Worm (Caenorhabditis elegans) whole organism, L4 larva: ENCODE data around the gene ZK632.10.
A peak's percentile ranks its signal among the peaks of the same experiment; 100 is the strongest.

Experiments
- D1046.2 ChIP-seq: fragments of 200-800 bp; sonication (Bioruptor generic); IDR thresholded peaks from 2 replicates; pipeline ENCODE4 v1.3.6; 2022; ENCODE audit warnings: missing genetic modification characterization, missing compliant biosample characterization
- F44E2.7 ChIP-seq: fragments of 200-800 bp; sonication (Bioruptor generic); IDR thresholded peaks from 2 replicates; pipeline ENCODE4 v2.1.2; 2022; ENCODE audit warnings: missing genetic modification characterization, missing compliant biosample characterization
- R02D3.7 ChIP-seq: fragments of 150-350 bp; sonication (generic microtip); optimal IDR thresholded peaks from 3 replicates; lab custom pipeline; 2014; ENCODE audit warnings: missing biosample characterization, missing genetic modification characterization
- T26A8.4 ChIP-seq: fragments of 200-800 bp; sonication (Bioruptor generic); IDR thresholded peaks from 2 replicates; pipeline ENCODE4 v1.3.6; 2022; ENCODE audit warnings: missing genetic modification characterization, missing compliant biosample characterization
- Y105C5A.15 ChIP-seq: fragments of 200-800 bp; sonication (Bioruptor generic); IDR thresholded peaks from 2 replicates; pipeline ENCODE4 v1.3.6; 2022; ENCODE audit warnings: missing genetic modification characterization, missing compliant biosample characterization
- Y75B8A.6 ChIP-seq: fragments of 200-800 bp; sonication (Bioruptor generic); IDR thresholded peaks from 2 replicates; pipeline ENCODE4 v1.3.6; 2022; ENCODE audit warnings: missing genetic modification reagents, missing genetic modification characterization, missing compliant biosample characterization
- ZK337.2 ChIP-seq: fragments of 200-800 bp; sonication (Bioruptor generic); IDR thresholded peaks from 2 replicates; pipeline ENCODE4 v1.3.6; 2022; ENCODE audit warnings: missing genetic modification reagents, missing genetic modification characterization, missing compliant biosample characterization
- aha-1 ChIP-seq: fragments of 150-350 bp; peaks from one replicate; lab custom pipeline; 2014; ENCODE audit warnings: missing biosample characterization, missing genetic modification characterization
- ama-1 ChIP-seq: fragments of 150-350 bp; optimal IDR thresholded peaks from 2 replicates; lab custom pipeline; 2014; ENCODE audit warnings: inconsistent platforms, mixed read lengths
- attf-4 ChIP-seq: sonication (generic microtip); optimal IDR thresholded peaks from 3 replicates; lab custom pipeline; 2017; ENCODE audit warnings: missing biosample characterization, missing genetic modification characterization
- ceh-20 ChIP-seq: fragments of 200-800 bp; sonication (Bioruptor generic); IDR thresholded peaks from 2 replicates; pipeline ENCODE4 v1.3.6; 2022; ENCODE audit warnings: missing genetic modification reagents, missing genetic modification characterization, missing compliant biosample characterization
- ceh-32 ChIP-seq: sonication (generic microtip); optimal IDR thresholded peaks from 2 replicates; lab custom pipeline; 2016; ENCODE audit warnings: mild to moderate bottlenecking, missing genetic modification characterization, missing compliant biosample characterization; ENCODE audit not compliant: poor library complexity
- ctbp-1 ChIP-seq: fragments of 200-800 bp; sonication (Bioruptor generic); IDR thresholded peaks from 2 replicates; pipeline ENCODE4 v1.3.6; 2022; ENCODE audit warnings: missing genetic modification reagents, missing genetic modification characterization, missing compliant biosample characterization
- daf-12 ChIP-seq: fragments of 150-350 bp; optimal IDR thresholded peaks from 2 replicates; lab custom pipeline; 2014; ENCODE audit warnings: missing biosample characterization, missing genetic modification reagents, missing genetic modification characterization
- daf-16 ChIP-seq, 3 experiments: sonication (generic microtip); optimal IDR thresholded peaks; 2 replicates each; lab custom pipeline; 2016 to 2017; ENCODE audit warnings: missing genetic modification characterization in 3 of 3, missing genetic modification reagents in 3 of 3, mild to moderate bottlenecking in 2 of 3, missing compliant biosample characterization in 2 of 3, missing biosample characterization in 1 of 3, moderate library complexity in 1 of 3
- daf-19 ChIP-seq: fragments of 200-800 bp; sonication (Bioruptor generic); conservative IDR thresholded peaks from 2 replicates; pipeline ENCODE4 v1.3.6; 2022; ENCODE audit warnings: missing genetic modification characterization, missing compliant biosample characterization
- daf-8 ChIP-seq: fragments of 200-800 bp; sonication (Bioruptor generic); IDR thresholded peaks from 2 replicates; pipeline ENCODE4 v1.3.6; 2022; ENCODE audit warnings: missing genetic modification characterization, missing compliant biosample characterization
- dmd-9 ChIP-seq: fragments of 200-800 bp; sonication (Bioruptor generic); IDR thresholded peaks from 2 replicates; pipeline ENCODE4 v1.3.6; 2022; ENCODE audit warnings: missing genetic modification reagents, missing genetic modification characterization, missing compliant biosample characterization
- egl-27 ChIP-seq: sonication (generic microtip); optimal IDR thresholded peaks from 3 replicates; lab custom pipeline; 2017; ENCODE audit warnings: missing biosample characterization, missing genetic modification reagents, missing genetic modification characterization
- fkh-10 ChIP-seq: fragments of 150-350 bp; optimal IDR thresholded peaks from 2 replicates; lab custom pipeline; 2014; ENCODE audit warnings: missing biosample characterization, missing genetic modification reagents, missing genetic modification characterization
- hif-1 ChIP-seq, 2 experiments: sonication (generic microtip); optimal IDR thresholded peaks; 2 replicates each; lab custom pipeline; 2016 to 2017; ENCODE audit warnings: missing compliant biosample characterization in 2 of 2, missing genetic modification characterization in 2 of 2, missing genetic modification reagents in 2 of 2, missing genotype in 2 of 2, mild to moderate bottlenecking in 1 of 2
- hlh-30 ChIP-seq: sonication (generic microtip); optimal IDR thresholded peaks from 2 replicates; lab custom pipeline; 2017; ENCODE audit warnings: antibody characterized with exemption, mild to moderate bottlenecking, missing genetic modification characterization, missing compliant biosample characterization; ENCODE audit not compliant: insufficient read depth
- lim-7 ChIP-seq: fragments of 200-800 bp; sonication (Bioruptor generic); IDR thresholded peaks from 2 replicates; pipeline ENCODE4 v1.3.6; 2022; ENCODE audit warnings: missing genetic modification characterization, missing compliant biosample characterization
- lin-1 ChIP-seq: fragments of 200-800 bp; sonication (Bioruptor generic); IDR thresholded peaks from 2 replicates; pipeline ENCODE4 v1.3.6; 2022; ENCODE audit warnings: missing genetic modification reagents, missing genetic modification characterization, missing compliant biosample characterization
- lir-3 ChIP-seq: sonication (generic microtip); optimal IDR thresholded peaks from 2 replicates; lab custom pipeline; 2016; ENCODE audit warnings: mild to moderate bottlenecking, missing genetic modification characterization, missing compliant biosample characterization
- lsy-2 ChIP-seq, 2 experiments: fragments of 150-350 bp in 1 of 2; sonication (generic microtip) in 1 of 2; optimal IDR thresholded peaks; 2 replicates each; lab custom pipeline; 2014 to 2017; ENCODE audit warnings: missing biosample characterization in 2 of 2, missing genetic modification characterization in 2 of 2
- madf-9 ChIP-seq: fragments of 200-800 bp; sonication (Bioruptor generic); conservative IDR thresholded peaks from 2 replicates; pipeline ENCODE4 v1.3.6; 2022; ENCODE audit warnings: missing genetic modification reagents, missing genetic modification characterization, missing compliant biosample characterization
- mep-1 ChIP-seq: fragments of 150-350 bp; sonication (generic microtip); optimal IDR thresholded peaks from 3 replicates; lab custom pipeline; 2014; ENCODE audit warnings: missing biosample characterization, missing genetic modification characterization
- mes-2 ChIP-seq: sonication (generic microtip); optimal IDR thresholded peaks from 2 replicates; lab custom pipeline; 2016; ENCODE audit warnings: missing genotype, mild to moderate bottlenecking, missing genetic modification characterization, missing compliant biosample characterization; ENCODE audit not compliant: poor library complexity, severe bottlenecking
- mxl-3 ChIP-seq: fragments of 200-800 bp; sonication (Bioruptor generic); optimal IDR thresholded peaks from 2 replicates; lab custom pipeline; 2018; ENCODE audit warnings: mild to moderate bottlenecking, missing genetic modification characterization, missing compliant biosample characterization
- nhr-102 ChIP-seq: sonication (generic microtip); optimal IDR thresholded peaks from 2 replicates; lab custom pipeline; 2016; ENCODE audit warnings: mild to moderate bottlenecking, missing genetic modification characterization, moderate library complexity, missing compliant biosample characterization
- nhr-237 ChIP-seq: sonication (generic microtip); optimal IDR thresholded peaks from 2 replicates; lab custom pipeline; 2017; ENCODE audit warnings: missing biosample characterization, missing genetic modification characterization
- nhr-25 ChIP-seq: sonication (generic microtip); optimal IDR thresholded peaks from 2 replicates; lab custom pipeline; 2017; ENCODE audit warnings: missing genetic modification characterization, mild to moderate bottlenecking, missing compliant biosample characterization, antibody characterized with exemption, moderate library complexity, borderline replicate concordance; ENCODE audit not compliant: insufficient read depth
- nhr-28 ChIP-seq: fragments of 150-350 bp; optimal IDR thresholded peaks from 2 replicates; lab custom pipeline; 2014; ENCODE audit warnings: missing biosample characterization, missing genetic modification characterization
- nhr-41 ChIP-seq: fragments of 200-800 bp; sonication (Bioruptor generic); IDR thresholded peaks from 2 replicates; pipeline ENCODE4 v1.3.6; 2022; ENCODE audit warnings: missing genetic modification reagents, missing genetic modification characterization, missing compliant biosample characterization
- nhr-77 ChIP-seq: fragments of 150-350 bp; optimal IDR thresholded peaks from 2 replicates; lab custom pipeline; 2014; ENCODE audit warnings: missing biosample characterization, missing genetic modification characterization
- php-3 ChIP-seq: fragments of 200-800 bp; sonication (Bioruptor generic); IDR thresholded peaks from 2 replicates; pipeline ENCODE4 v1.3.6; 2022; ENCODE audit warnings: missing genetic modification reagents, missing genetic modification characterization, missing compliant biosample characterization
- snpc-1.2 ChIP-seq: fragments of 200-800 bp; sonication (Bioruptor generic); IDR thresholded peaks from 2 replicates; pipeline ENCODE4 v1.3.6; 2022; ENCODE audit warnings: missing genetic modification reagents, missing genetic modification characterization, missing compliant biosample characterization
- spr-1 ChIP-seq: sonication (generic microtip); optimal IDR thresholded peaks from 2 replicates; lab custom pipeline; 2016; ENCODE audit warnings: mild to moderate bottlenecking, missing genetic modification characterization, missing compliant biosample characterization
- spr-3 ChIP-seq: fragments of 200-800 bp; sonication (Bioruptor generic); optimal IDR thresholded peaks from 2 replicates; lab custom pipeline; 2018; ENCODE audit warnings: mild to moderate bottlenecking, missing genetic modification characterization, missing compliant biosample characterization
- tag-97 ChIP-seq: fragments of 200-800 bp; sonication (Bioruptor generic); IDR thresholded peaks from 2 replicates; pipeline ENCODE4 v1.3.6; 2022; ENCODE audit warnings: missing genetic modification characterization, missing compliant biosample characterization
- tra-1 ChIP-seq: fragments of 200-800 bp; sonication (Bioruptor generic); IDR thresholded peaks from 2 replicates; pipeline ENCODE4 v1.3.6; 2022; ENCODE audit warnings: missing genetic modification reagents, missing genetic modification characterization, missing compliant biosample characterization
- unc-62 ChIP-seq, 3 experiments: fragments of 150-350 bp in 1 of 3; sonication (generic microtip); optimal IDR thresholded peaks in 2 of 3; peaks in 1 of 3; 1 replicate in 1 of 3; 2 replicates in 2 of 3; lab custom pipeline; 2014 to 2017; ENCODE audit warnings: missing biosample characterization in 3 of 3, missing genetic modification characterization in 3 of 3, missing genetic modification reagents in 3 of 3, missing genotype in 1 of 3
- vab-7 ChIP-seq: fragments of 200-800 bp; sonication (Bioruptor generic); IDR thresholded peaks from 2 replicates; pipeline ENCODE4 v1.3.6; 2022; ENCODE audit warnings: missing genetic modification reagents, missing genetic modification characterization, missing compliant biosample characterization
- zag-1 ChIP-seq: fragments of 150-350 bp; optimal IDR thresholded peaks from 2 replicates; lab custom pipeline; 2014; ENCODE audit warnings: missing biosample characterization, missing genetic modification characterization
- zip-2 ChIP-seq: fragments of 150-350 bp; optimal IDR thresholded peaks from 2 replicates; lab custom pipeline; 2014; ENCODE audit warnings: missing biosample characterization, missing genetic modification characterization
- ztf-7 ChIP-seq: fragments of 150-350 bp; optimal IDR thresholded peaks from 2 replicates; lab custom pipeline; 2014; ENCODE audit warnings: missing biosample characterization, missing genetic modification characterization

Gene ZK632.10

DNA sequence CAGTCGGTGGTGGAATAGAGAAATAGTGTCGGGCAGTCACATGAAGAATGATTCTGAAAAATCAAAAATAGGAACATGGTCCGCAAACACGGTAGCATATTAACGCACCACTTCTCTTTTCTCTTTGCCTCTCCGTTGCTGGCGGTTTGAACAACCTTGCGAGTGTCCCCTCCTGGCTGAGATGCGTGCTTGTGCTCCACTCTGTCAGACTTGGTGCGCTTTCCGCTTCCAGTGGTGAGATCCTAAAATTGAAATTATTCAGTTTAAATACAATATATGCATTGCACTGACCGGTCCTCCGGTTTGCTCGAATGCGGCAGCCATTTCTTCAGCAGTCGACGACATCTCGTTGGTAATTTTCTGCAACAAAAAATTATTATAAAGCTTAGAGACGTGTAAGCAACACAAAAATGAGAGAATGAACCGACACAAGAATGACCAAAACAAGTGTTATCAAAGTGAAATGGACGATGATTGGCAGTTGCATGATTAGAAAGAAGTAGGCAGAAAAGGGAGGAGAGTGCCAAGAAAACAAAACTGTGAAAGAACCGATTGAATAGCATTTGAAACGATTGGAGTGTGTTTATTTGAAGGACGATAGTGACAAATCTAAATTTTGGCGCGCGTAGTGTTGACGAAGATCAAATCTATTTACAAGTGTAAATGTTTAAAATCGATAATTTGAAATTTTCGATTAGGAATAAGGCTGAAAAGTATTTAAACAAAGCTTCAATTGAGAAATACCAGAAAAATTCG is 2.3 kb downstream of the ZK632.10 start, which contains the start of gene ZK632.9 (continued):
- TF ChIP-seq nhr-41 (GFP tag; lab: Robert Waterston, UW): no peak
- TF ChIP-seq lsy-2 (tag; optimal IDR thresholded peaks at IDR 0.05; lab: Kevin White, UChicago): no peak
- TF ChIP-seq ztf-7: no peak
- no peak for TF ChIP-seq nhr-77 (tag; lab: Kevin White, UChicago)
- 0 out of 2 replicates have a peak, but pooled peaks have one; percentile 25 for TF ChIP-seq Y105C5A.15 (GFP tag; lab: Robert Waterston, UW)
- no peak for TF ChIP-seq php-3 (GFP tag; lab: Robert Waterston, UW)
- TF ChIP-seq daf-8 (GFP tag; lab: Robert Waterston, UW): no peak
- no peak for TF ChIP-seq lir-3 (tag; lab: Kevin White, UChicago)
- no peak for TF ChIP-seq egl-27 (tag; lab: Kevin White, UChicago)
- TF ChIP-seq nhr-237: no peak
- no peak for TF ChIP-seq dmd-9
- no peak for TF ChIP-seq zip-2 (tag; lab: Kevin White, UChicago)
- TF ChIP-seq R02D3.7 (tag; lab: Kevin White, UChicago): no peak
- no peak for TF ChIP-seq hif-1 (tag; optimal IDR thresholded peaks at IDR 0.05; lab: Kevin White, UChicago)
- TF ChIP-seq mes-2: peak; percentile 33
- TF ChIP-seq attf-4: no peak
- no peak for TF ChIP-seq mxl-3 (GFP tag; lab: Kevin White, UChicago)
- TF ChIP-seq nhr-28 (tag; lab: Kevin White, UChicago): peak; percentile 63
- no peak for TF ChIP-seq daf-12
- TF ChIP-seq spr-1: no peak
- TF ChIP-seq fkh-10 (GFP tag; lab: Kevin White, UChicago): no peak
- TF ChIP-seq T26A8.4 (GFP tag; lab: Robert Waterston, UW): peak; percentile 41; the same call in 1 of the 2 replicates
- peak in 1 of 2 experiments; percentile 56 for TF ChIP-seq unc-62 (GFP tag; optimal IDR thresholded peaks at IDR 0.05 in 1 of 2; lab: Kevin White, UChicago)
- TF ChIP-seq unc-62 (tag; optimal IDR thresholded peaks at IDR 0.05; lab: Kevin White, UChicago): no peak
- TF ChIP-seq ama-1 (lab: Kevin White, UChicago): no peak
- no peak for TF ChIP-seq F44E2.7
- no peak for TF ChIP-seq nhr-25 (tag; lab: Kevin White, UChicago)
- peak; percentile 70; the same call in 1 of the 2 replicates for TF ChIP-seq Y75B8A.6 (GFP tag; lab: Robert Waterston, UW)
- no peak for TF ChIP-seq vab-7 (GFP tag; lab: Robert Waterston, UW)
- TF ChIP-seq snpc-1.2 (GFP tag; lab: Robert Waterston, UW): 0 out of 2 replicates have a peak, but pooled peaks have one; percentile 34
- TF ChIP-seq tag-97 (GFP tag; lab: Robert Waterston, UW): no peak
- TF ChIP-seq ceh-32 (tag; lab: Kevin White, UChicago): no peak
- TF ChIP-seq ceh-20 (GFP tag; lab: Robert Waterston, UW): no peak
- TF ChIP-seq zag-1: no peak
- TF ChIP-seq spr-3: no peak
- no peak for TF ChIP-seq D1046.2 (GFP tag; lab: Robert Waterston, UW)
- no peak for TF ChIP-seq lim-7 (GFP tag; lab: Robert Waterston, UW)
- TF ChIP-seq ZK337.2 (GFP tag; lab: Robert Waterston, UW): no peak
- no peak for TF ChIP-seq madf-9
- no peak for TF ChIP-seq tra-1 (GFP tag; lab: Robert Waterston, UW)

- 0 out of 2 replicates have a peak, but pooled peaks have one; percentile 17 for TF ChIP-seq ctbp-1
- TF ChIP-seq unc-62 (GFP tag; optimal IDR thresholded peaks at IDR 0.05 in 1 of 2; lab: Kevin White, UChicago): peak in 1 of 2 experiments; percentile 22
- no peak for TF ChIP-seq unc-62 (tag; optimal IDR thresholded peaks at IDR 0.05; lab: Kevin White, UChicago)
- TF ChIP-seq mep-1 (tag; lab: Kevin White, UChicago): peak; percentile 13
- TF ChIP-seq snpc-1.2 (GFP tag; lab: Robert Waterston, UW): no peak
- peak; percentile 50 for TF ChIP-seq nhr-102
- TF ChIP-seq hlh-30 (tag; lab: Kevin White, UChicago): peak; percentile 1
- TF ChIP-seq aha-1 (tag; lab: Kevin White, UChicago): peak; percentile 91
- 0 out of 2 replicates have a peak, but pooled peaks have one; percentile 32 for TF ChIP-seq nhr-41 (GFP tag; lab: Robert Waterston, UW)
- TF ChIP-seq lin-1 (GFP tag; lab: Robert Waterston, UW): 0 out of 2 replicates have a peak, but pooled peaks have one; percentile 30
- TF ChIP-seq daf-16 (GFP tag; optimal IDR thresholded peaks at IDR 0.05; lab: Kevin White, UChicago): no peak
- TF ChIP-seq daf-16 (tag; optimal IDR thresholded peaks at IDR 0.05; lab: Kevin White, UChicago): peak; percentile 14
- peak; percentile 76; the same call in 1 of the 2 replicates for TF ChIP-seq daf-19
- TF ChIP-seq ama-1 (lab: Kevin White, UChicago): peak; percentile 70
- TF ChIP-seq ZK337.2 (GFP tag; lab: Robert Waterston, UW): no peak
- peak; percentile 23; the same call in 1 of the 2 replicates for TF ChIP-seq T26A8.4 (GFP tag; lab: Robert Waterston, UW)
Observed at ce11 chrIII:9824330-9824934, 3.1 kb downstream of the ZK632.10 start, which contains the start of gene lin-52. lin-52 (minus strand) TSS chrIII:9824750.
